Fruit fly (Drosophila melanogaster) whole organism, embryonic: Measurements from ENCODE around the gene CG44006.

Experiments
- Bgb ChIP-seq: fragments of 200-800 bp; sonication (Bioruptor generic); IDR thresholded peaks from 2 replicates; pipeline ENCODE4 v1.3.6; 2022; ENCODE audit warnings: missing biosample characterization, missing genetic modification characterization; ENCODE audit not compliant: partially characterized antibody
- CG10147 ChIP-seq: fragments of 200-800 bp; sonication (Bioruptor generic); optimal IDR thresholded peaks from 2 replicates; lab custom pipeline; 2019; ENCODE audit warnings: missing biosample characterization, mild to moderate bottlenecking, missing genetic modification characterization, moderate library complexity
- CG10979 ChIP-seq: fragments of 200-800 bp; sonication (Bioruptor generic); optimal IDR thresholded peaks from 2 replicates; lab custom pipeline; 2018; ENCODE audit warnings: missing biosample characterization, mild to moderate bottlenecking, missing genetic modification characterization, moderate library complexity
- CG11695 ChIP-seq: fragments of 200-800 bp; sonication (Bioruptor generic); IDR thresholded peaks from 3 replicates; pipeline ENCODE4 v1.3.6; 2022; ENCODE audit warnings: missing biosample characterization, missing genetic modification characterization
- CG12299 ChIP-seq: fragments of 200-800 bp; sonication (Bioruptor generic); optimal IDR thresholded peaks from 2 replicates; lab custom pipeline; 2018; ENCODE audit warnings: missing biosample characterization, mild to moderate bottlenecking, missing genetic modification characterization
- CG12744 ChIP-seq: fragments of 200-800 bp; sonication (Bioruptor generic); optimal IDR thresholded peaks from 2 replicates; lab custom pipeline; 2016; ENCODE audit warnings: missing biosample characterization, missing genetic modification characterization
- CG13123 ChIP-seq: fragments of 200-800 bp; sonication (Bioruptor generic); optimal IDR thresholded peaks from 2 replicates; lab custom pipeline; 2016; ENCODE audit warnings: missing biosample characterization, missing genetic modification characterization
- CG13894 ChIP-seq: fragments of 200-800 bp; sonication (Bioruptor generic); optimal IDR thresholded peaks from 3 replicates; lab custom pipeline; 2018; ENCODE audit warnings: missing biosample characterization, mild to moderate bottlenecking, missing genetic modification characterization, moderate library complexity
- CG17186 ChIP-seq: fragments of 200-800 bp; sonication (Bioruptor generic); optimal IDR thresholded peaks from 3 replicates; lab custom pipeline; 2017; ENCODE audit warnings: missing biosample characterization, missing genetic modification reagents, missing genetic modification characterization
- CG17385 ChIP-seq: fragments of 200-800 bp; sonication (Bioruptor generic); optimal IDR thresholded peaks from 3 replicates; lab custom pipeline; 2018; ENCODE audit warnings: missing biosample characterization, mild to moderate bottlenecking, missing genetic modification characterization
- CG18262 ChIP-seq: fragments of 200-800 bp; optimal IDR thresholded peaks from 3 replicates; lab custom pipeline; 2019; ENCODE audit warnings: missing biosample characterization, mild to moderate bottlenecking, missing genetic modification characterization, moderate library complexity
- CG18619 ChIP-seq: fragments of 200-800 bp; sonication (Bioruptor generic); optimal IDR thresholded peaks from 3 replicates; lab custom pipeline; 2017; ENCODE audit warnings: missing biosample characterization, mild to moderate bottlenecking, missing genetic modification characterization
- CG2116 ChIP-seq: fragments of 200-800 bp; sonication (Bioruptor generic); optimal IDR thresholded peaks from 3 replicates; lab custom pipeline; 2018; ENCODE audit warnings: missing biosample characterization, mild to moderate bottlenecking, missing genetic modification characterization
- CG31441 ChIP-seq: fragments of 200-800 bp; sonication (Bioruptor generic); IDR thresholded peaks from 2 replicates; pipeline ENCODE4 v1.3.6; 2022; ENCODE audit warnings: missing biosample characterization, missing genetic modification characterization
- CG32772 ChIP-seq: fragments of 200-800 bp; sonication (Bioruptor generic); IDR thresholded peaks from 2 replicates; pipeline ENCODE4 v1.3.6; 2022; ENCODE audit warnings: missing biosample characterization, missing genetic modification characterization
- CG34224 ChIP-seq: fragments of 200-800 bp; sonication (Bioruptor generic); IDR thresholded peaks from 3 replicates; pipeline ENCODE4 v1.3.6; 2022; ENCODE audit warnings: missing biosample characterization, missing genetic modification characterization; ENCODE audit not compliant: partially characterized antibody
- CG42726 ChIP-seq: fragments of 200-800 bp; sonication (Bioruptor generic); IDR thresholded peaks from 2 replicates; pipeline ENCODE4 v1.3.6; 2022; ENCODE audit warnings: missing biosample characterization, missing genetic modification characterization; ENCODE audit not compliant: partially characterized antibody
- CG4328 ChIP-seq: fragments of 200-800 bp; sonication (Bioruptor generic); optimal IDR thresholded peaks from 3 replicates; lab custom pipeline; 2017; ENCODE audit warnings: missing biosample characterization, missing genetic modification reagents, missing genetic modification characterization
- CG5180 ChIP-seq: fragments of 200-800 bp; sonication (Bioruptor generic); optimal IDR thresholded peaks from 3 replicates; lab custom pipeline; 2017; ENCODE audit warnings: missing biosample characterization, missing genetic modification characterization, mild to moderate bottlenecking, moderate library complexity, missing genetic modification reagents
- CG6683 ChIP-seq: fragments of 200-800 bp; sonication (Bioruptor generic); optimal IDR thresholded peaks from 2 replicates; lab custom pipeline; 2017; ENCODE audit warnings: missing biosample characterization, mild to moderate bottlenecking, missing genetic modification characterization, missing genetic modification reagents
- CG8924 ChIP-seq: fragments of 200-800 bp; optimal IDR thresholded peaks from 3 replicates; lab custom pipeline; 2019; ENCODE audit warnings: missing biosample characterization, mild to moderate bottlenecking, missing genetic modification characterization, moderate library complexity
- CG8944 ChIP-seq: fragments of 200-800 bp; sonication (Bioruptor generic); optimal IDR thresholded peaks from 3 replicates; lab custom pipeline; 2016; ENCODE audit warnings: missing biosample characterization, missing genetic modification characterization
- HLH3B ChIP-seq: fragments of 200-800 bp; sonication (Bioruptor generic); IDR thresholded peaks from 2 replicates; pipeline ENCODE4 v1.3.6; 2022; ENCODE audit warnings: missing biosample characterization, missing genetic modification characterization
- Hand ChIP-seq: fragments of 200-800 bp; sonication (Bioruptor generic); optimal IDR thresholded peaks from 2 replicates; lab custom pipeline; 2017; ENCODE audit warnings: mild to moderate bottlenecking, missing biosample characterization, missing genetic modification reagents, missing genetic modification characterization
- Max ChIP-seq: fragments of 200-800 bp; sonication (Bioruptor generic); optimal IDR thresholded peaks from 2 replicates; lab custom pipeline; 2016; ENCODE audit warnings: missing biosample characterization, mild to moderate bottlenecking, missing genetic modification characterization
- Meics ChIP-seq: fragments of 200-800 bp; sonication (Bioruptor generic); optimal IDR thresholded peaks from 2 replicates; lab custom pipeline; 2017; ENCODE audit warnings: missing biosample characterization, mild to moderate bottlenecking, missing genetic modification characterization
- Mes4 ChIP-seq: fragments of 200-800 bp; sonication (Bioruptor generic); optimal IDR thresholded peaks from 2 replicates; lab custom pipeline; 2016; ENCODE audit warnings: missing biosample characterization, missing genetic modification characterization
- Optix ChIP-seq: fragments of 200-800 bp; sonication (Bioruptor generic); IDR thresholded peaks from 3 replicates; pipeline ENCODE4 v1.3.6; 2022; ENCODE audit warnings: missing biosample characterization, missing genetic modification characterization
- Pdp1 ChIP-seq, 2 experiments: fragments of 200-800 bp; sonication (Bioruptor generic); optimal IDR thresholded peaks; 3 replicates each; lab custom pipeline; 2016; ENCODE audit warnings: missing biosample characterization in 2 of 2, missing genetic modification characterization in 2 of 2, mild to moderate bottlenecking in 1 of 2, moderate library complexity in 1 of 2
- Scr ChIP-seq: fragments of 200-800 bp; sonication (Bioruptor generic); IDR thresholded peaks from 2 replicates; pipeline ENCODE4 v1.3.6; 2022; ENCODE audit warnings: missing biosample characterization, missing genetic modification characterization; ENCODE audit not compliant: partially characterized antibody
- TFAM ChIP-seq: fragments of 200-800 bp; sonication (Bioruptor generic); optimal IDR thresholded peaks from 2 replicates; lab custom pipeline; 2017; ENCODE audit warnings: missing biosample characterization, missing genetic modification characterization, inconsistent platforms
- Tbp ChIP-seq: fragments of >200 bp; optimal IDR thresholded peaks from 2 replicates; lab custom pipeline; 2018; ENCODE audit warnings: missing biosample characterization, missing genetic modification characterization
- ase ChIP-seq: fragments of 200-800 bp; sonication (Bioruptor generic); IDR thresholded peaks from 3 replicates; pipeline ENCODE4 v1.3.6; 2022; ENCODE audit warnings: missing biosample characterization, missing genetic modification characterization
- cato ChIP-seq: fragments of 200-800 bp; sonication (Bioruptor generic); optimal IDR thresholded peaks from 2 replicates; lab custom pipeline; 2016; ENCODE audit warnings: missing biosample characterization, missing genetic modification characterization, borderline replicate concordance
- cg ChIP-seq: fragments of 200-800 bp; sonication (Bioruptor generic); optimal IDR thresholded peaks from 3 replicates; lab custom pipeline; 2019; ENCODE audit warnings: missing biosample characterization, mild to moderate bottlenecking, missing genetic modification characterization, moderate library complexity
- dati ChIP-seq: fragments of 200-800 bp; sonication (Bioruptor generic); IDR thresholded peaks from 2 replicates; pipeline ENCODE4 v1.3.6; 2022; ENCODE audit warnings: missing biosample characterization, missing genetic modification characterization
- gro ChIP-seq: fragments of 200-800 bp; sonication (Bioruptor generic); optimal IDR thresholded peaks from 2 replicates; lab custom pipeline; 2016; ENCODE audit warnings: missing biosample characterization, missing genetic modification characterization
- knrl ChIP-seq: fragments of 200-800 bp; sonication (Bioruptor generic); IDR thresholded peaks from 3 replicates; pipeline ENCODE4 v1.3.6; 2022; ENCODE audit warnings: missing biosample characterization, missing genetic modification characterization; ENCODE audit not compliant: partially characterized antibody
- lbe ChIP-seq: fragments of 200-800 bp; sonication (Bioruptor generic); optimal IDR thresholded peaks from 2 replicates; lab custom pipeline; 2016; ENCODE audit warnings: missing biosample characterization, mild to moderate bottlenecking, missing genetic modification characterization
- otp ChIP-seq: fragments of 200-800 bp; sonication (Bioruptor generic); IDR thresholded peaks from 3 replicates; pipeline ENCODE4, ENCODE4 v1.3.6; 2022; ENCODE audit warnings: missing biosample characterization, missing genetic modification characterization
- pros ChIP-seq: fragments of 200-800 bp; sonication (Bioruptor generic); optimal IDR thresholded peaks from 3 replicates; lab custom pipeline; 2019; ENCODE audit warnings: missing biosample characterization, mild to moderate bottlenecking, missing genetic modification characterization, moderate library complexity
- pum ChIP-seq: fragments of 200-800 bp; sonication (Bioruptor generic); optimal IDR thresholded peaks from 2 replicates; lab custom pipeline; 2016; ENCODE audit warnings: missing biosample characterization, missing genetic modification characterization
- seq ChIP-seq: fragments of 200-800 bp; sonication (Bioruptor generic); IDR thresholded peaks from 2 replicates; pipeline ENCODE4 v1.3.6; 2022; ENCODE audit warnings: missing biosample characterization, missing genetic modification characterization
- stwl ChIP-seq: fragments of 200-800 bp; sonication (Bioruptor generic); optimal IDR thresholded peaks from 3 replicates; lab custom pipeline; 2018; ENCODE audit warnings: missing biosample characterization, mild to moderate bottlenecking, missing genetic modification characterization, moderate library complexity
- tgo ChIP-seq: fragments of 200-800 bp; sonication (Bioruptor generic); IDR thresholded peaks from 3 replicates; pipeline ENCODE4 v1.3.6; 2022; ENCODE audit warnings: missing biosample characterization, missing genetic modification characterization
- yki ChIP-seq: fragments of >200 bp; optimal IDR thresholded peaks from 3 replicates; lab custom pipeline; 2018
- zen ChIP-seq: fragments of 200-800 bp; sonication (Bioruptor generic); optimal IDR thresholded peaks from 3 replicates; lab custom pipeline; 2018; ENCODE audit warnings: missing biosample characterization, mild to moderate bottlenecking, missing genetic modification characterization, moderate library complexity
- zf30C ChIP-seq: fragments of 200-800 bp; sonication (Bioruptor generic); optimal IDR thresholded peaks from 3 replicates; lab custom pipeline; 2018; ENCODE audit warnings: missing biosample characterization, mild to moderate bottlenecking, missing genetic modification characterization

CG44006 gene

dm6 chr3L:18019645-18020509 is 50.1 kb downstream of the CG44006 start (continued):
- TF ChIP-seq CG10979 (tag; lab: Kevin White, UChicago) (peak; percentile 96), CG17385 (GFP tag; lab: Kevin White, UChicago) (peak; percentile 85), TFAM (GFP tag; lab: Kevin White, UChicago) (peak; percentile 44), CG11695 (GFP tag; lab: Robert Waterston, UW) (peak; percentile 56; the same call in 2 of the 3 replicates), CG12744 (GFP tag; lab: Kevin White, UChicago) (peak; percentile 72), HLH3B (GFP tag; lab: Robert Waterston, UW) (peak; percentile 86), lbe (peak; percentile 57), Meics (GFP tag; lab: Kevin White, UChicago) (peak; percentile 94), CG42726 (GFP tag; lab: Robert Waterston, UW) (peak; percentile 73), Bgb (GFP tag; lab: Robert Waterston, UW) (peak; percentile 15; the same call in 1 of the 2 replicates), CG31441 (GFP tag; lab: Robert Waterston, UW) (peak; percentile 81), cg (no peak), dati (GFP tag; lab: Robert Waterston, UW) (0 out of 2 replicates have a peak, but pooled peaks have one; percentile 9), tgo (peak; percentile 73), Tbp (no peak), Optix (GFP tag; lab: Robert Waterston, UW) (peak; percentile 85), CG13894 (tag; lab: Kevin White, UChicago) (peak; percentile 66), CG32772 (GFP tag; lab: Robert Waterston, UW) (peak; percentile 58; the same call in 1 of the 2 replicates), CG18619 (peak; percentile 82), yki (lab: Kevin White, UChicago) (no peak), CG8944 (GFP tag; lab: Kevin White, UChicago) (peak; percentile 71), CG8924 (tag; lab: Kevin White, UChicago) (peak; percentile 58), stwl (tag; lab: Kevin White, UChicago) (peak; percentile 72), zen (tag; lab: Kevin White, UChicago) (peak; percentile 76), CG34224 (GFP tag; lab: Robert Waterston, UW) (no peak), Hand (GFP tag; lab: Kevin White, UChicago) (peak; percentile 72), gro (GFP tag; lab: Kevin White, UChicago) (peak; percentile 79), knrl (GFP tag; lab: Robert Waterston, UW) (peak; percentile 29; the same call in 1 of the 3 replicates), otp (peak; percentile 91), zf30C (peak; percentile 20), Pdp1 (GFP tag; optimal IDR thresholded peaks at IDR 0.05; lab: Kevin White, UChicago) (peak; percentile 68 to 85), ase (GFP tag; lab: Robert Waterston, UW) (peak; percentile 89), Mes4 (peak; percentile 90), CG5180 (GFP tag; lab: Kevin White, UChicago) (peak; percentile 71), CG17186 (peak; percentile 66), CG18262 (tag; lab: Kevin White, UChicago) (peak; percentile 83), seq (peak; percentile 66), Scr (GFP tag; lab: Robert Waterston, UW) (no peak), pros (GFP tag; lab: Kevin White, UChicago) (no peak), Max (peak; percentile 79), CG12299 (no peak), CG6683 (peak; percentile 76), CG4328 (GFP tag; lab: Kevin White, UChicago) (peak; percentile 86), CG13123 (peak; percentile 27), CG2116 (GFP tag; lab: Kevin White, UChicago) (peak; percentile 54), pum (GFP tag; lab: Kevin White, UChicago) (peak; percentile 66), cato (peak; percentile 52), CG10147 (peak; percentile 78)
